Worm (Caenorhabditis elegans): ENCODE measurements around the gene dod-17.

ce11 chrIV:12995886-12996285 lies 19.8 kb downstream of the dod-17 start, which contains the start of gene K10D11.7:
- TF ChIP-seq hrde-1 (tag; optimal IDR thresholded peaks at IDR 0.05; ENCODE audit: borderline replicate concordance): no peak
- TF ChIP-seq B0035.1 (tag; optimal IDR thresholded peaks at IDR 0.05): no peak
- TF ChIP-seq attf-5 (GFP tag; optimal IDR thresholded peaks at IDR 0.05): no peak

All from whole organism, young adult.